Worm (Caenorhabditis elegans): Measurements from ENCODE around the gene act-1.

DNA sequence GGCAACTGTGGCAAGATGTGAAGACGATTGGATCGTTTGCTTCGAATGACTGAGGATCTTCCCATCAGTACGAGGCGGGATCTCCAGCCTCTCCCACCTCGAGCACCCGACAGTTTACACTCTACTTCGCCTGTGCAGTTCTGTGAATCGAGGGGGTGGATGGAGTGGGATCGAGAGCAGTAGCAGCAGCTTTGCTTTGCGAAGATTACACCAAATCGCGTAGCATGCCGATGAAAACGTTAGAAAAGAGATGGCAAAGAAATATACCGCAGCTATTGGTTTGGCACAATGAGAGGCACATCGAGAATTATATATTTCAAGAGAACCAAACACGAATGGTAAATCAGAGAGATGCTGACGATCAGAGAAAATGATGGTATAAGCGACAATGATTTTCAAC lies 6.4 kb upstream of the act-1 start, which contains the start of gene act-3:
- TF ChIP-seq nhr-76 (tag; optimal IDR thresholded peaks at IDR 0.05) (no peak), lsy-2 (tag; optimal IDR thresholded peaks at IDR 0.05) (no peak)
